Fruit fly (Drosophila melanogaster): ENCODE measurements around the gene CG5938.

Gene CG5938

DNA sequence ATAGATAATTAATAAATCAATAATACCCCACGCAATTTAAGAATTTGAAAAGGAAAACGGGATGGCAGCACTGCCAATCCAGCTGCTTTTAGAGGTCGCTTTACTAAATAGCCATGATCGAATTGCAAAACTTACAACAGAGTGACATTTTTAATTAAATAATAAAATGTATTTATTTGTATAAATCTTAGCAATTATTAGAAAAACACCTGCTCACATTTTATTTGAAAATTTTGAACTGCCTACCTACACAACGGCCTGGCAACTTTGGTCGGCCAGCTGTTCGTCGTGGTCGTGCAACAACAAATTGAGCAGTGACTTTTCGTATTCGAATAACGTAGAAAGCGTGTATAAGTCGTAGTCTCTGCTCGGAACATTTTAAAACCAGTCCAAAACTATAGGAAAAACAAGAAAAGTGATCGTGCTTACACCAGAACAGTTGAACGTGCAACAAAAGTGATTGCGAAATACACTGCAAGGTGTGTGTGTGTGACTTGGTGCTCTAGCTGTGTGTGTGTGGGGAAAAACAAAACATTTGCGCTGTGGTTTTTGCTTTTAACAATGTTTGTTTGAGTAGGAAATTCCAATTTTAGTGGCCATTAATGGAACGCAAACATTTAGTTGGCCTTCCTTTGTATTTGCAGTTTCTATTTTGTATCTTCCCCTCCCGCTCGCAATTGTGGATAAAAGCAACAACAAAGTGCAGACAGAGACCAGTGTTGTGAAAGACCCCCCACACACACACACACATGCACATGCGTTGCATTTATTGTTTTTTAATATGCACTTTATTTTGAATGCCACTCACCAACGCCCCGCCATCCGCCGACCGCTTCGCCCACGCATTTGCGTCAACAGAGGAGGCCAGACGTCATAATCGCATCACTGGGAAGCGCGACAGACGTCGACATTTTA, at the start of gene CG5938 (continued):
- TF ChIP-seq achi (GFP tag; optimal IDR thresholded peaks at IDR 0.05) (peak; percentile 57), CG10631 (GFP tag; optimal IDR thresholded peaks at IDR 0.05) (peak; percentile 39), ss (GFP tag; optimal IDR thresholded peaks at IDR 0.05) (peak; percentile 23 to 69), Hr38 (GFP tag; optimal IDR thresholded peaks at IDR 0.05) (no peak), CG6276 (GFP tag; optimal IDR thresholded peaks at IDR 0.05) (peak; percentile 48), fkh (GFP tag; optimal IDR thresholded peaks at IDR 0.05) (peak; percentile 21), CG31627 (GFP tag; optimal IDR thresholded peaks at IDR 0.05) (peak; percentile 10), topi (GFP tag; optimal IDR thresholded peaks at IDR 0.05) (peak; percentile 22), CG3919 (GFP tag; optimal IDR thresholded peaks at IDR 0.05) (peak; percentile 47), Lpt (GFP tag; optimal IDR thresholded peaks at IDR 0.05) (no peak)

DNA sequence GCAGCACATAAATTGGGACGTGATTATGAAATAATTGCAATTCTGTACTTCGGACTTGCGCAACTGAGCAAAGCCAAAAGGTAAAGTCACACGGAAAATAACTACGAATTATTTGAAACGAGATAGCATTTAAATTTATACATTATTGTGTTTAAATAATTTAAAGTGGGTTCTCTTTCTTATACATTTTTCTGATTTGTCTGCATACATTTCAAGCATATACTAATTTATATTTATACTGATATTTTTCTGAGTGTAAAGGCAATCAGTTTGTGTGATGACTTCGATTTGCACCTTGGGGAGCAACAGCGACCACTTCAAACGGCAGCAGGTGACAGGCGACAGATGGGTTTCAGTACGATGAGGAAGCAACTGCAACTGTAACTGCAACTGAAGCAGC, 49.1 kb upstream of the CG5938 start:
- TF ChIP-seq svp (GFP tag) (peak; percentile 57), CG10631 (GFP tag; optimal IDR thresholded peaks at IDR 0.05) (no peak), CG1621 (tag; optimal IDR thresholded peaks at IDR 0.05) (no peak), Met (GFP tag; optimal IDR thresholded peaks at IDR 0.05) (peak; percentile 13), CG3032 (tag; optimal IDR thresholded peaks at IDR 0.05) (no peak), Eip78C (GFP tag) (peak; percentile 73), Ets96B (tag; optimal IDR thresholded peaks at IDR 0.05) (peak; percentile 23)

DNA sequence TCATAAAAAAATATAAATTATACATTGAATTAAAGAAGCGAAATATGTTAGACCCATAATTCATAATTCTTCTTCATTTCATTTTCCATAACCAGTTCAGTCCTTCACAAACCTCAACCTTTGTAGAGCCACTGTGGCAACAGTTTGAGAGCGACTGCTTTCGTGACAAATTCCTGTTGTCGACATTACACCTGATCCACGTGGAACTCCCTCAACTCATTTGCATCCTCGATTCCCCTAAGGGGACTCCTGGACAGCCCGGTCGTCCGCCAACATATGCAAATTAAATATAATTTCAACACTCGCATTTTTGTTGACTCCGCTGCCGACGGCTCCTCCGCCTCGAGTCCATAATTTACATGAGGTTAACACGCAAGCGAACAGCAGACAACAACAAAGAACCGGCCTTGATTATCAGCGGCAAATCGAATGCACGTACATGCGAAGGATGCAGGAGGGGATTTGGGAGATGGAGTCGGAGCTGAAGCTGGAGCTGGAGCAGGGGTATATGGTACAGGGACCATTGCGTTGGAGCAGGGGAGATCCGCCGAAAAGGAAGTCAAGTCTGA, 48.4 kb upstream of the CG5938 start:
- TF ChIP-seq spab (GFP tag; optimal IDR thresholded peaks at IDR 0.05) (no peak), CG32006 (GFP tag; optimal IDR thresholded peaks at IDR 0.05) (no peak), salr (GFP tag; optimal IDR thresholded peaks at IDR 0.05) (no peak), CG8319 (GFP tag; optimal IDR thresholded peaks at IDR 0.05) (no peak), Sox102F (GFP tag; optimal IDR thresholded peaks at IDR 0.05) (no peak), CG10669 (GFP tag; optimal IDR thresholded peaks at IDR 0.05) (no peak), Blimp-1 (GFP tag; optimal IDR thresholded peaks at IDR 0.05) (peak; percentile 37), Hr39 (GFP tag; optimal IDR thresholded peaks at IDR 0.05) (no peak), Gug (GFP tag; IDR thresholded peaks at IDR 0.05) (no peak), fd59A (GFP tag; optimal IDR thresholded peaks at IDR 0.05) (no peak), CG3919 (GFP tag; optimal IDR thresholded peaks at IDR 0.05) (no peak), CG10631 (GFP tag; optimal IDR thresholded peaks at IDR 0.05) (no peak), CG8119 (GFP tag; IDR thresholded peaks at IDR 0.05) (no peak), fd85E (GFP tag; optimal IDR thresholded peaks at IDR 0.05) (no peak), esn (GFP tag; optimal IDR thresholded peaks at IDR 0.05) (no peak), CG8632 (GFP tag; optimal IDR thresholded peaks at IDR 0.05) (no peak), CG6792 (GFP tag; optimal IDR thresholded peaks at IDR 0.05) (no peak), ss (GFP tag; optimal IDR thresholded peaks at IDR 0.05) (peak in 1 of 2 experiments; percentile 100), lz (GFP tag; optimal IDR thresholded peaks at IDR 0.05) (no peak), Hr38 (GFP tag; optimal IDR thresholded peaks at IDR 0.05) (no peak), svp (GFP tag) (peak; percentile 56), CG6276 (GFP tag; optimal IDR thresholded peaks at IDR 0.05) (no peak), eg (GFP tag; IDR thresholded peaks at IDR 0.05) (no peak), CG11294 (GFP tag; IDR thresholded peaks at IDR 0.05) (no peak), CG34406 (GFP tag; optimal IDR thresholded peaks at IDR 0.05) (no peak), Eip78C (GFP tag) (peak; percentile 65), CG1621 (tag; optimal IDR thresholded peaks at IDR 0.05) (peak; percentile 30), achi (GFP tag; optimal IDR thresholded peaks at IDR 0.05) (no peak), fkh (GFP tag; optimal IDR thresholded peaks at IDR 0.05) (no peak), Ets96B (tag; optimal IDR thresholded peaks at IDR 0.05) (no peak), Smox (GFP tag; optimal IDR thresholded peaks at IDR 0.05) (no peak), cyc (GFP tag; optimal IDR thresholded peaks at IDR 0.05) (no peak), Met (GFP tag; optimal IDR thresholded peaks at IDR 0.05) (no peak), CG15336 (GFP tag; IDR thresholded peaks at IDR 0.05) (no peak), acj6 (GFP tag; optimal IDR thresholded peaks at IDR 0.05) (no peak), CG9139 (GFP tag; optimal IDR thresholded peaks at IDR 0.05) (no peak), Sox15 (GFP tag; optimal IDR thresholded peaks at IDR 0.05) (no peak), CG11902 (GFP tag; optimal IDR thresholded peaks at IDR 0.05) (no peak), dac (GFP tag; optimal IDR thresholded peaks at IDR 0.05) (no peak), CG4318 (GFP tag; optimal IDR thresholded peaks at IDR 0.05) (no peak)

Measured in whole organism, prepupa.